Fruit fly (Drosophila melanogaster) whole organism, wandering third instar larva: Measurements from ENCODE around the gene CG14204.

ENCODE experiments used
- Dfd ChIP-seq: fragments of >200 bp; optimal IDR thresholded peaks from 2 replicates; lab custom pipeline; 2017; ENCODE audit warnings: missing biosample characterization, missing genetic modification characterization
- Hnf4 ChIP-seq: fragments of 200-800 bp; sonication (Bioruptor generic); optimal IDR thresholded peaks from 2 replicates; lab custom pipeline; 2016; ENCODE audit warnings: missing biosample characterization, mild to moderate bottlenecking, missing genetic modification characterization
- Hr83 ChIP-seq: fragments of 200-300 bp; sonication (Bioruptor generic); optimal IDR thresholded peaks from 2 replicates; lab custom pipeline; 2016; ENCODE audit warnings: missing biosample characterization, mild to moderate bottlenecking, missing genetic modification characterization, moderate library complexity; ENCODE audit not compliant: poor library complexity, severe bottlenecking
- Rel ChIP-seq, 2 experiments: fragments of 200-800 bp; sonication (Bioruptor generic) in 1 of 2; optimal IDR thresholded peaks; 2 replicates in 1 of 2; 3 replicates in 1 of 2; lab custom pipeline; 2016 to 2019; ENCODE audit warnings: mild to moderate bottlenecking in 2 of 2, missing biosample characterization in 2 of 2, missing genetic modification characterization in 2 of 2, moderate library complexity in 1 of 2
- dmrt93B ChIP-seq: fragments of 200-800 bp; sonication (Bioruptor generic); optimal IDR thresholded peaks from 2 replicates; lab custom pipeline; 2018; ENCODE audit warnings: missing biosample characterization, mild to moderate bottlenecking, missing genetic modification characterization
- foxo ChIP-seq, 2 experiments: fragments of 200-800 bp; sonication (Bioruptor generic); optimal IDR thresholded peaks; 2 replicates in 1 of 2; 3 replicates in 1 of 2; lab custom pipeline; 2016 to 2017; ENCODE audit warnings: missing biosample characterization in 2 of 2, missing genetic modification characterization in 2 of 2
- fru ChIP-seq: fragments of 200-800 bp; sonication (Bioruptor generic); optimal IDR thresholded peaks from 3 replicates; lab custom pipeline; 2016; ENCODE audit warnings: missing biosample characterization, mild to moderate bottlenecking, missing genetic modification characterization
- h ChIP-seq: fragments of 200-800 bp; sonication (Bioruptor generic); optimal IDR thresholded peaks from 3 replicates; lab custom pipeline; 2016; ENCODE audit warnings: missing biosample characterization, mild to moderate bottlenecking, missing genetic modification characterization
- jim ChIP-seq: fragments of 175-275, 200-325 bp; sonication (Bioruptor generic); optimal IDR thresholded peaks from 2 replicates; lab custom pipeline; 2016; ENCODE audit warnings: missing biosample characterization, mild to moderate bottlenecking, missing genetic modification characterization
- pan ChIP-seq: fragments of >200 bp; optimal IDR thresholded peaks from 2 replicates; lab custom pipeline; 2017
- psq ChIP-seq: fragments of 200-800 bp; sonication (Bioruptor generic); optimal IDR thresholded peaks from 3 replicates; lab custom pipeline; 2017; ENCODE audit warnings: missing biosample characterization, mild to moderate bottlenecking, missing genetic modification characterization, moderate library complexity
- usp ChIP-seq: fragments of >200 bp; optimal IDR thresholded peaks from 2 replicates; lab custom pipeline; 2017; ENCODE audit warnings: missing biosample characterization, missing genetic modification characterization

DNA sequence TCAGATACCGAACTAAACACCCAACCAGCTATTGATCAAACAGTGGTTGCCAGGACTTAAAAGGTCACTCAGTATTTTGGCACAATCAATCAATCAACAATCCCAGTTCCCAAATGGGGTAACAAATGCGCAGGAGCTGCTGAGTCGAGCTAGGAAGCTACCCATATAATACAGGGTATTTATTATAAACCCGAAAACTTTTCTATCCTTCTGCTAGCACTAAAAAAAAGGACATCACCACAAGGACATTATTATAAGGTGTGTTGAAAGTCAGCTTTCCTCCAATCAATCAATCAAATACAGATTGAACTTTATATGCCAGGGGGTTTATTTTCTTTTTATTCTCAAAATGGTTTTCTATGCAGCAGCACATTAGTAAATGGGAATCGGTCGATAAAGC is 37.7 kb downstream of the CG14204 start, which contains the start of gene CG14221:
- TF ChIP-seq Rel (GFP tag; optimal IDR thresholded peaks at IDR 0.05; lab: Kevin White, UChicago) (no peak), Rel (tag; optimal IDR thresholded peaks at IDR 0.05; lab: Kevin White, UChicago) (no peak), Hr83 (no peak), fru (GFP tag; lab: Kevin White, UChicago) (no peak), usp (no peak), Hnf4 (GFP tag; lab: Kevin White, UChicago) (no peak), Dfd (GFP tag; lab: Kevin White, UChicago) (no peak), jim (GFP tag; lab: Kevin White, UChicago) (no peak), dmrt93B (GFP tag; lab: Kevin White, UChicago) (no peak), foxo (GFP tag; optimal IDR thresholded peaks at IDR 0.05; lab: Kevin White, UChicago) (no peak), psq (no peak), h (GFP tag; lab: Kevin White, UChicago) (no peak), pan (lab: Kevin White, UChicago) (no peak)
